Fruit fly (Drosophila melanogaster) whole organism, embryonic: Measurements from ENCODE around the gene Mical.

Experiments used
- Adf1 ChIP-seq: fragments of 200-800 bp; sonication (Bioruptor generic); IDR thresholded peaks from 2 replicates; pipeline ENCODE4 v1.3.6; 2022; ENCODE audit warnings: missing biosample characterization, missing genetic modification characterization
- Awh ChIP-seq: fragments of 200-800 bp; sonication (Bioruptor generic); IDR thresholded peaks from 2 replicates; pipeline ENCODE4, ENCODE4 v1.3.6; 2022; ENCODE audit warnings: missing biosample characterization, missing genetic modification characterization
- CG10366 ChIP-seq: fragments of 200-800 bp; sonication (Bioruptor generic); IDR thresholded peaks from 2 replicates; pipeline ENCODE4 v1.3.6; 2022; ENCODE audit warnings: missing biosample characterization, missing genetic modification characterization
- CG13296 ChIP-seq: fragments of 200-800 bp; sonication (Bioruptor generic); optimal IDR thresholded peaks from 3 replicates; lab custom pipeline; 2018; ENCODE audit warnings: missing biosample characterization, mild to moderate bottlenecking, missing genetic modification characterization
- CG14965 ChIP-seq: fragments of 200-800 bp; sonication (Bioruptor generic); optimal IDR thresholded peaks from 2 replicates; lab custom pipeline; 2016; ENCODE audit warnings: missing biosample characterization, missing genetic modification characterization, borderline replicate concordance
- CG15269 ChIP-seq: fragments of 200-800 bp; sonication (Bioruptor generic); optimal IDR thresholded peaks from 2 replicates; lab custom pipeline; 2018; ENCODE audit warnings: missing biosample characterization, mild to moderate bottlenecking, missing genetic modification characterization, moderate library complexity
- CG15601 ChIP-seq: fragments of 200-800 bp; sonication (Bioruptor generic); optimal IDR thresholded peaks from 3 replicates; lab custom pipeline; 2019; ENCODE audit warnings: missing biosample characterization, mild to moderate bottlenecking, missing genetic modification characterization, moderate library complexity
- CG17385 ChIP-seq: fragments of 200-800 bp; sonication (Bioruptor generic); optimal IDR thresholded peaks from 3 replicates; lab custom pipeline; 2018; ENCODE audit warnings: missing biosample characterization, mild to moderate bottlenecking, missing genetic modification characterization
- CG17802 ChIP-seq: fragments of 200-800 bp; sonication (Bioruptor generic); optimal IDR thresholded peaks from 2 replicates; lab custom pipeline; 2018; ENCODE audit warnings: missing biosample characterization, mild to moderate bottlenecking, missing genetic modification characterization, moderate library complexity
- CG34376 ChIP-seq: fragments of 200-800 bp; sonication (Bioruptor generic); optimal IDR thresholded peaks from 2 replicates; lab custom pipeline; 2018; ENCODE audit warnings: missing biosample characterization, mild to moderate bottlenecking, missing genetic modification characterization
- CG6683 ChIP-seq: fragments of 200-800 bp; sonication (Bioruptor generic); optimal IDR thresholded peaks from 2 replicates; lab custom pipeline; 2017; ENCODE audit warnings: missing biosample characterization, mild to moderate bottlenecking, missing genetic modification characterization, missing genetic modification reagents
- CG7745 ChIP-seq: fragments of 200-800 bp; sonication (Bioruptor generic); optimal IDR thresholded peaks from 2 replicates; lab custom pipeline; 2018; ENCODE audit warnings: missing biosample characterization, mild to moderate bottlenecking, missing genetic modification characterization, moderate library complexity
- CG9437 ChIP-seq: fragments of 200-800 bp; sonication (Bioruptor generic); optimal IDR thresholded peaks from 2 replicates; lab custom pipeline; 2018; ENCODE audit warnings: missing biosample characterization, mild to moderate bottlenecking, missing genetic modification characterization
- Dref ChIP-seq: fragments of 200-800 bp; sonication (Bioruptor generic); IDR thresholded peaks from 2 replicates; pipeline ENCODE4 v1.3.6; 2022; ENCODE audit warnings: missing biosample characterization, missing genetic modification characterization
- E2f1 ChIP-seq: fragments of 200-800 bp; sonication (Bioruptor generic); IDR thresholded peaks from 2 replicates; pipeline ENCODE4 v1.3.6; 2022; ENCODE audit warnings: missing biosample characterization, missing genetic modification characterization
- Gsc ChIP-seq: fragments of 200-800 bp; sonication (Bioruptor generic); IDR thresholded peaks from 2 replicates; pipeline ENCODE4 v1.3.6; 2022; ENCODE audit warnings: missing biosample characterization, missing genetic modification characterization
- MTF-1 ChIP-seq: fragments of 200-800 bp; sonication (Bioruptor generic); optimal IDR thresholded peaks from 2 replicates; lab custom pipeline; 2018; ENCODE audit warnings: missing biosample characterization, mild to moderate bottlenecking, missing genetic modification characterization, borderline replicate concordance
- Mad ChIP-seq: fragments of 200-800 bp; sonication (Bioruptor generic); optimal IDR thresholded peaks from 2 replicates; lab custom pipeline; 2016; ENCODE audit warnings: missing biosample characterization, missing genetic modification characterization
- Mes4 ChIP-seq: fragments of 200-800 bp; sonication (Bioruptor generic); optimal IDR thresholded peaks from 2 replicates; lab custom pipeline; 2016; ENCODE audit warnings: missing biosample characterization, missing genetic modification characterization
- Mrtf ChIP-seq: fragments of 200-800 bp; sonication (Bioruptor generic); IDR thresholded peaks from 3 replicates; pipeline ENCODE4 v1.3.6; 2022; ENCODE audit warnings: missing biosample characterization, missing genetic modification characterization
- Optix ChIP-seq: fragments of 200-800 bp; sonication (Bioruptor generic); IDR thresholded peaks from 3 replicates; pipeline ENCODE4 v1.3.6; 2022; ENCODE audit warnings: missing biosample characterization, missing genetic modification characterization
- Pdp1 ChIP-seq, 2 experiments: fragments of 200-800 bp; sonication (Bioruptor generic); optimal IDR thresholded peaks; 3 replicates each; lab custom pipeline; 2016; ENCODE audit warnings: missing biosample characterization in 2 of 2, missing genetic modification characterization in 2 of 2, mild to moderate bottlenecking in 1 of 2, moderate library complexity in 1 of 2
- Poxn ChIP-seq: fragments of 200-800 bp; sonication (Bioruptor generic); IDR thresholded peaks from 2 replicates; pipeline ENCODE4 v1.3.6; 2022; ENCODE audit warnings: missing biosample characterization, missing genetic modification characterization
- Rfx ChIP-seq: fragments of 200-800 bp; sonication (Bioruptor generic); IDR thresholded peaks from 2 replicates; pipeline ENCODE4 v1.3.6; 2022; ENCODE audit warnings: missing biosample characterization, missing genetic modification characterization
- Trl ChIP-seq, 3 experiments: fragments of >200 bp in 2 of 3; fragments of 200-800 bp in 1 of 3; sonication (Bioruptor generic) in 1 of 3; optimal IDR thresholded peaks; 2 replicates in 1 of 3; 3 replicates in 2 of 3; lab custom pipeline; 2016 to 2017; ENCODE audit warnings: missing biosample characterization in 1 of 3, missing genetic modification characterization in 1 of 3
- chinmo ChIP-seq: fragments of 200-800 bp; sonication (Bioruptor generic); IDR thresholded peaks from 4 replicates; pipeline ENCODE4 v1.3.6; 2022; ENCODE audit warnings: missing biosample characterization, missing genetic modification characterization; ENCODE audit not compliant: partially characterized antibody
- crol ChIP-seq: fragments of 200-800 bp; sonication (Bioruptor generic); IDR thresholded peaks from 2 replicates; pipeline ENCODE4 v1.3.6; 2022; ENCODE audit warnings: missing biosample characterization, missing genetic modification characterization
- dmrt11E ChIP-seq: fragments of 200-800 bp; sonication (Bioruptor generic); optimal IDR thresholded peaks from 3 replicates; lab custom pipeline; 2018; ENCODE audit warnings: missing biosample characterization, mild to moderate bottlenecking, missing genetic modification characterization, moderate library complexity
- ftz-f1 ChIP-seq: fragments of 200-800 bp; sonication (Bioruptor generic); optimal IDR thresholded peaks from 2 replicates; lab custom pipeline; 2016; ENCODE audit warnings: missing biosample characterization, missing genetic modification characterization
- her ChIP-seq: fragments of 200-800 bp; sonication (Bioruptor generic); optimal IDR thresholded peaks from 2 replicates; lab custom pipeline; 2016; ENCODE audit warnings: missing biosample characterization, missing genetic modification characterization
- jing ChIP-seq: fragments of 200-800 bp; sonication (Bioruptor generic); optimal IDR thresholded peaks from 2 replicates; lab custom pipeline; 2018; ENCODE audit warnings: missing biosample characterization, mild to moderate bottlenecking, missing genetic modification characterization
- nom ChIP-seq: fragments of 200-800 bp; sonication (Bioruptor generic); optimal IDR thresholded peaks from 2 replicates; lab custom pipeline; 2017; ENCODE audit warnings: missing biosample characterization, missing genetic modification characterization, mild to moderate bottlenecking, moderate library complexity, missing genetic modification reagents
- pnt ChIP-seq: fragments of 200-800 bp; sonication (Bioruptor generic); optimal IDR thresholded peaks from 3 replicates; lab custom pipeline; 2016; ENCODE audit warnings: missing biosample characterization, missing genetic modification characterization
- pzg ChIP-seq: fragments of 200-800 bp; sonication (Bioruptor generic); optimal IDR thresholded peaks from 3 replicates; lab custom pipeline; 2018; ENCODE audit warnings: missing biosample characterization, mild to moderate bottlenecking, missing genetic modification characterization, moderate library complexity
- salm ChIP-seq: fragments of 200-800 bp; sonication (Bioruptor generic); optimal IDR thresholded peaks from 2 replicates; lab custom pipeline; 2018; ENCODE audit warnings: missing biosample characterization, mild to moderate bottlenecking, missing genetic modification characterization
- slou ChIP-seq: fragments of 200-800 bp; sonication (Bioruptor generic); optimal IDR thresholded peaks from 3 replicates; lab custom pipeline; 2016; ENCODE audit warnings: missing biosample characterization, missing genetic modification characterization
- so ChIP-seq: fragments of 200-800 bp; sonication (Bioruptor generic); IDR thresholded peaks from 3 replicates; pipeline ENCODE4 v1.3.6; 2022; ENCODE audit warnings: missing biosample characterization, missing genetic modification characterization
- sob ChIP-seq: fragments of 200-800 bp; sonication (Bioruptor generic); IDR thresholded peaks from 2 replicates; pipeline ENCODE4 v1.3.6; 2022; ENCODE audit warnings: missing biosample characterization, missing genetic modification characterization
- tna ChIP-seq: fragments of 200-800 bp; sonication (Bioruptor generic); IDR thresholded peaks from 2 replicates; pipeline ENCODE4 v1.3.6; 2022; ENCODE audit warnings: missing biosample characterization, missing genetic modification characterization; ENCODE audit not compliant: partially characterized antibody
- zfh1 ChIP-seq: fragments of 200-800 bp; sonication (Bioruptor generic); IDR thresholded peaks from 3 replicates; pipeline ENCODE4 v1.3.6; 2022; ENCODE audit warnings: missing biosample characterization, missing genetic modification characterization
- zfh2 ChIP-seq: fragments of 200-800 bp; sonication (Bioruptor generic); optimal IDR thresholded peaks from 2 replicates; lab custom pipeline; 2016; ENCODE audit warnings: missing biosample characterization, missing genetic modification characterization

The Mical gene

DNA sequence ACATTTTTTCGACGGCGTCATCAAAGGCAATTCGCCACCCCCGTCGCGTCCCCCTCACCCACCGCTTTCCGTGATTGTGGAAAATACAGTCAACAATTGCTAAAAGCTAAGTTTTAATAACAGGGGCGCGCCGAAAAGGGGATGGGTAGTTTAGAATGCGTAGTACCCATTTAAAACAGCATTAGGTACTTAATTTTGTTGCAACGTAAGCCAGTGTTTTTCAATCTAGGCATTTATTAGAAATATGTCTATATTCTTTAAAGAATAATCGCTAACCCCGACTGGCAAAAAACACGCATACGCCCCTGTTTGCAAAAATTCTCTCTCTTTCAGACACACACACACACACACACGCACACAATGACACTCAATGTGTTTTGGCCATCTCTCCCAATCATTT lies 42.2 kb upstream of the Mical start (continued):
- TF ChIP-seq E2f1 = peak; percentile 41; the same call in 1 of the 2 replicates
- TF ChIP-seq CG9437 (GFP tag; lab: Kevin White, UChicago) = no peak
- TF ChIP-seq zfh1 (GFP tag; lab: Robert Waterston, UW) = 0 out of 3 replicates have a peak, but pooled peaks have one; percentile 50
- TF ChIP-seq CG17385 (GFP tag; lab: Kevin White, UChicago) = no peak
- TF ChIP-seq CG14965 (GFP tag; lab: Kevin White, UChicago) = no peak
- TF ChIP-seq jing (GFP tag; lab: Kevin White, UChicago) = no peak
- no peak for TF ChIP-seq so (GFP tag; lab: Robert Waterston, UW)
- no peak for TF ChIP-seq CG7745 (tag; lab: Kevin White, UChicago)
- no peak for TF ChIP-seq Poxn (GFP tag; lab: Robert Waterston, UW)
- peak; percentile 39; the same call in 1 of the 2 replicates for TF ChIP-seq CG10366 (GFP tag; lab: Robert Waterston, UW)
- TF ChIP-seq Awh (GFP tag; lab: Robert Waterston, UW) = no peak
- TF ChIP-seq CG17802 (tag; lab: Kevin White, UChicago) = no peak
- no peak for TF ChIP-seq salm (tag; lab: Kevin White, UChicago)
- TF ChIP-seq her (GFP tag; lab: Kevin White, UChicago) = peak; percentile 7
- no peak for TF ChIP-seq pzg (GFP tag; lab: Kevin White, UChicago)
- no peak for TF ChIP-seq Mes4 (GFP tag; lab: Kevin White, UChicago)
- peak; percentile 83 for TF ChIP-seq zfh2 (GFP tag; lab: Kevin White, UChicago)
- TF ChIP-seq CG34376 = no peak
- peak; percentile 8 to 27 for TF ChIP-seq Pdp1 (GFP tag; optimal IDR thresholded peaks at IDR 0.05; lab: Kevin White, UChicago)
- TF ChIP-seq Mad (GFP tag; lab: Kevin White, UChicago) = no peak
- no peak for TF ChIP-seq slou (GFP tag; lab: Kevin White, UChicago)
- peak; percentile 7 for TF ChIP-seq CG13296 (GFP tag; lab: Kevin White, UChicago)
- TF ChIP-seq sob (GFP tag; lab: Robert Waterston, UW) = peak; percentile 53
- TF ChIP-seq MTF-1 (GFP tag; lab: Kevin White, UChicago) = no peak
- no peak for TF ChIP-seq CG6683 (GFP tag; lab: Kevin White, UChicago)
- TF ChIP-seq CG15269 (tag; lab: Kevin White, UChicago) = peak; percentile 35
- no peak for TF ChIP-seq Dref (GFP tag; lab: Robert Waterston, UW)
- TF ChIP-seq Gsc (GFP tag; lab: Robert Waterston, UW) = no peak
- TF ChIP-seq tna (GFP tag; lab: Robert Waterston, UW) = no peak

DNA sequence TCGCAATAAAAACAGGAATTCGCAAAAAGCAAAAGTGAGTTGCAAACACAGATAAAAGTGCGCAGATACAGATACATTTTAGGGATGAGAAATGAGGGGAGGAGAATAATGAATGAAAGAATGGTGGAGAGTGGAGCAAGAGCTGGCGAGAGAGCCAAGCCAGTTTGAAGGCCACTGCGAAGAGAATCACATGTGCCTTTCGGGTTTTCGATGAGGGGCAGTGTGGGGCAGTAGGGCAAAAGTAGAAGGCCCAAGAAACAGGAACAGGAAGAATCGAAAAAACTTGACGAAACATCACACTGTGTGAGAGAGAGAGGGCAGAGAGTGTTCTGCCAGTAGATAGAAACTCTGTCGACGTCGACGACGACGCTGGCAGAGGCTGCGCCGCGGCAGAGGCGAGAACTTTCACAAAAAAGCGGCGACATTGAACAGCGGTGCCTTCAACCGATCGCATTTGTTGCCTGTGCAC lies 41.5 kb upstream of the Mical start:
- TF ChIP-seq Adf1 (GFP tag; lab: Robert Waterston, UW) (peak; percentile 89), Optix (GFP tag; lab: Robert Waterston, UW) (0 out of 3 replicates have a peak, but pooled peaks have one; percentile 34), chinmo (GFP tag; lab: Robert Waterston, UW) (0 out of 4 replicates have a peak, but pooled peaks have one; percentile 51), nom (GFP tag; lab: Kevin White, UChicago) (peak; percentile 29), ftz-f1 (peak; percentile 68), Trl (optimal IDR thresholded peaks at IDR 0.05; lab: Kevin White, UChicago) (peak; percentile 46 to 68), Trl (GFP tag; optimal IDR thresholded peaks at IDR 0.05; lab: Kevin White, UChicago) (no peak), crol (0 out of 2 replicates have a peak, but pooled peaks have one; percentile 28), pnt (GFP tag; lab: Kevin White, UChicago) (no peak), dmrt11E (tag; lab: Kevin White, UChicago) (no peak), Mrtf (GFP tag; lab: Robert Waterston, UW) (no peak), CG15601 (tag; lab: Kevin White, UChicago) (peak; percentile 72), Rfx (GFP tag; lab: Robert Waterston, UW) (no peak)
- TF ChIP-seq, all 482 proteins: peak for 8
